Fruit fly (Drosophila melanogaster): ENCODE measurements around the gene CG9701.

DNA sequence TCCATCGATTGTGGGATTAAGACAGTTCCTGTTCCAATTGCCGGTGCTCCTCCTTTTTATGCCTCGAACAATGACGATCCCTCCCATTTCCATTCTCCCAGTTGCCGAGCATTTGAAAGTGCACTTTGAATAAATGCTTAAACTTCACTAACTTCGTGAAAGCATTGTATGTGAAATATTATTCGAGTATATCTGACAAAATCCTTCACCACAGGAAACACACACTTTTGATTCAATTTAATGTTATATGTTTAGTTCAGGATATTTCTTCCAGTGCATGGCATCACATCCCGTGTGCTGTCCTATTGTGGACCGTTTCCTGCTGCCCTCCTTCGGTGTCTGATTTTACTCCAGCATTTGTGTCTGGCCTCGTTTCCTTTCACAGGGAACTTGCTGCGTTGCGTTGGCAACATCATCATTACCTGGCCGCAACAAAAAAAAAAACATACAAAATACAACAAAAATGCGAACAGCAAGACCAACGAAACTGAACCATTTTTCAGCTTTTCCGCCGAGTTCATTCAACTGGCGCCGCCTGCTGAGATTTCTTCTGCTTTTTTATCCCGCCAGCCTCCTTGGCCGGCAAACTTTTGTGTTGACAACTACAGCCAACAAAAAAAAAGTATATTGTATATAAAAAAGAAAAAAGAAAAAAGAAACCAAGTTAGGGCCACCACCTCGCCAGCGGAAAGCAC is 19.2 kb downstream of the CG9701 start:
- TF ChIP-seq pad (GFP tag; optimal IDR thresholded peaks at IDR 0.05), result no peak
- TF ChIP-seq cic (GFP tag; optimal IDR thresholded peaks at IDR 0.05), result no peak
- no peak for TF ChIP-seq CG11617 (GFP tag; optimal IDR thresholded peaks at IDR 0.05)
- TF ChIP-seq tj (GFP tag; optimal IDR thresholded peaks at IDR 0.05), result no peak
- TF ChIP-seq Crg-1 (GFP tag; optimal IDR thresholded peaks at IDR 0.05), result no peak

Measured in whole organism, adult.